Fruit fly (Drosophila melanogaster) whole organism, adult: ENCODE results near the gene grn.

Source experiments
- CG12768 ChIP-seq: fragments of 200-800 bp; sonication (Bioruptor generic); optimal IDR thresholded peaks from 2 replicates; lab custom pipeline; 2017; ENCODE audit warnings: missing biosample characterization, missing genetic modification characterization, mild to moderate bottlenecking, moderate library complexity, missing genetic modification reagents
- CG14711 ChIP-seq: fragments of 200-800 bp; sonication (Bioruptor generic); optimal IDR thresholded peaks from 2 replicates; lab custom pipeline; 2018; ENCODE audit warnings: missing biosample characterization, mild to moderate bottlenecking, missing genetic modification characterization, moderate library complexity
- CG1620 ChIP-seq: fragments of 200-800 bp; sonication (Bioruptor generic); optimal IDR thresholded peaks from 2 replicates; lab custom pipeline; 2016; ENCODE audit warnings: missing biosample characterization, missing genetic modification characterization
- CG5204 ChIP-seq: fragments of 200-800 bp; sonication (Bioruptor generic); optimal IDR thresholded peaks from 2 replicates; lab custom pipeline; 2016; ENCODE audit warnings: missing biosample characterization, missing genetic modification characterization
- CG7045 ChIP-seq: fragments of 200-800 bp; sonication (Bioruptor generic); optimal IDR thresholded peaks from 2 replicates; lab custom pipeline; 2017; ENCODE audit warnings: missing biosample characterization, mild to moderate bottlenecking, missing genetic modification characterization
- Clk ChIP-seq: fragments of 200-800 bp; sonication (Bioruptor generic); optimal IDR thresholded peaks from 2 replicates; lab custom pipeline; 2017; ENCODE audit warnings: missing biosample characterization, missing genetic modification characterization
- Mnt ChIP-seq: fragments of 200-800 bp; sonication (Bioruptor generic); optimal IDR thresholded peaks from 2 replicates; lab custom pipeline; 2016; ENCODE audit warnings: missing biosample characterization, mild to moderate bottlenecking, missing genetic modification characterization
- bab1 ChIP-seq: fragments of 200-800 bp; sonication (Bioruptor generic); optimal IDR thresholded peaks from 3 replicates; lab custom pipeline; 2019; ENCODE audit warnings: missing biosample characterization, mild to moderate bottlenecking, missing genetic modification characterization, moderate library complexity
- cic ChIP-seq: fragments of 200-800 bp; sonication (Bioruptor generic); optimal IDR thresholded peaks from 2 replicates; lab custom pipeline; 2017; ENCODE audit warnings: missing biosample characterization, mild to moderate bottlenecking, missing genetic modification characterization, moderate library complexity
- kay ChIP-seq: fragments of 200-800 bp; sonication (Bioruptor generic); peaks from one replicate; lab custom pipeline; 2016; ENCODE audit warnings: missing biosample characterization, missing genetic modification characterization, borderline replicate concordance

dm6 chr3R:8109782-8110181 is 71.5 kb downstream of the grn start:
- TF ChIP-seq cic (GFP tag; lab: Kevin White, UChicago) (no peak), Clk (GFP tag; lab: Kevin White, UChicago) (no peak), CG12768 (GFP tag; lab: Kevin White, UChicago) (no peak), CG7045 (GFP tag; lab: Kevin White, UChicago) (no peak), bab1 (GFP tag; lab: Kevin White, UChicago) (no peak), CG1620 (no peak), CG14711 (tag; lab: Kevin White, UChicago) (no peak), Mnt (GFP tag; lab: Kevin White, UChicago) (no peak), CG5204 (GFP tag; lab: Kevin White, UChicago) (no peak), kay (GFP tag; lab: Kevin White, UChicago) (peak; percentile 92)
